Worm (Caenorhabditis elegans) whole organism, young adult: ENCODE data around the gene clec-187.

ENCODE experiments used
- C06A6.2 ChIP-seq: fragments of 200-800 bp; sonication (Bioruptor generic); conservative IDR thresholded peaks from 2 replicates; pipeline ENCODE4 v1.3.6; 2022; ENCODE audit warnings: missing genetic modification characterization, missing compliant biosample characterization
- C17E4.6 ChIP-seq: fragments of 200-800 bp; sonication (Bioruptor generic); IDR thresholded peaks from 2 replicates; pipeline ENCODE4 v1.3.6; 2022; ENCODE audit warnings: missing genetic modification reagents, missing genetic modification characterization, missing compliant biosample characterization
- D2030.7 ChIP-seq: fragments of 200-800 bp; sonication (Bioruptor generic); IDR thresholded peaks from 2 replicates; pipeline ENCODE4 v1.3.6; 2022; ENCODE audit warnings: missing genetic modification reagents, missing genetic modification characterization, missing compliant biosample characterization
- F22D6.2 ChIP-seq: sonication (generic microtip); optimal IDR thresholded peaks from 2 replicates; lab custom pipeline; 2016; ENCODE audit warnings: mild to moderate bottlenecking, missing genetic modification characterization, missing compliant biosample characterization
- F37B4.10 ChIP-seq: fragments of 200-800 bp; sonication (Bioruptor generic); IDR thresholded peaks from 2 replicates; pipeline ENCODE4 v1.3.6; 2022; ENCODE audit warnings: missing genetic modification characterization, missing compliant biosample characterization
- F39B2.1 ChIP-seq: fragments of 200-800 bp; sonication (Bioruptor generic); IDR thresholded peaks from 2 replicates; pipeline ENCODE4 v1.3.6; 2022; ENCODE audit warnings: missing genetic modification reagents, missing genetic modification characterization, missing compliant biosample characterization
- Y95B8A.8 ChIP-seq: fragments of 200-800 bp; sonication (Bioruptor generic); IDR thresholded peaks from 2 replicates; pipeline ENCODE4 v1.3.6; 2022; ENCODE audit warnings: missing genetic modification reagents, missing genetic modification characterization, missing compliant biosample characterization
- ZK185.1 ChIP-seq: sonication (generic microtip); optimal IDR thresholded peaks from 2 replicates; lab custom pipeline; 2016; ENCODE audit warnings: mild to moderate bottlenecking, missing genetic modification characterization, missing compliant biosample characterization; ENCODE audit not compliant: poor library complexity, severe bottlenecking
- aptf-2 ChIP-seq: fragments of 200-800 bp; sonication (Bioruptor generic); conservative IDR thresholded peaks from 2 replicates; pipeline ENCODE4 v1.3.6; 2022; ENCODE audit warnings: missing genetic modification reagents, missing genetic modification characterization, missing compliant biosample characterization
- atf-7 ChIP-seq: sonication (generic microtip); optimal IDR thresholded peaks from 2 replicates; lab custom pipeline; 2017; ENCODE audit warnings: mild to moderate bottlenecking, missing genetic modification characterization, missing compliant biosample characterization
- attf-3 ChIP-seq: fragments of 200-800 bp; sonication (Bioruptor generic); conservative IDR thresholded peaks from 2 replicates; pipeline ENCODE4 v1.3.6; 2022; ENCODE audit warnings: missing genetic modification reagents, missing genetic modification characterization, missing compliant biosample characterization
- cebp-2 ChIP-seq: fragments of 200-800 bp; sonication (Bioruptor generic); IDR thresholded peaks from 2 replicates; pipeline ENCODE4 v1.3.6; 2022; ENCODE audit warnings: missing genetic modification characterization, missing compliant biosample characterization
- ceh-79 ChIP-seq: sonication (generic microtip); optimal IDR thresholded peaks from 2 replicates; lab custom pipeline; 2017; ENCODE audit warnings: mild to moderate bottlenecking, missing genetic modification characterization, missing compliant biosample characterization
- die-1 ChIP-seq: sonication (generic microtip); optimal IDR thresholded peaks from 2 replicates; lab custom pipeline; 2016; ENCODE audit warnings: missing genotype, mild to moderate bottlenecking, missing genetic modification characterization, missing compliant biosample characterization
- dox-1 ChIP-seq: fragments of 200-800 bp; sonication (Bioruptor generic); IDR thresholded peaks from 2 replicates; pipeline ENCODE4 v1.3.6; 2022; ENCODE audit warnings: missing genetic modification reagents, missing genetic modification characterization, missing compliant biosample characterization
- egl-18 ChIP-seq: fragments of 200-800 bp; sonication (Bioruptor generic); IDR thresholded peaks from 2 replicates; pipeline ENCODE4 v1.3.6; 2022; ENCODE audit warnings: missing genetic modification reagents, missing genetic modification characterization, missing compliant biosample characterization
- ets-4 ChIP-seq: fragments of 200-800 bp; sonication (Bioruptor generic); optimal IDR thresholded peaks from 2 replicates; lab custom pipeline; 2018; ENCODE audit warnings: mild to moderate bottlenecking, missing genetic modification characterization, missing compliant biosample characterization
- hlh-12 ChIP-seq: sonication (generic microtip); optimal IDR thresholded peaks from 2 replicates; lab custom pipeline; 2016; ENCODE audit warnings: missing genetic modification characterization, missing compliant biosample characterization
- hsf-1 ChIP-seq: fragments of 200-800 bp; sonication (Bioruptor generic); IDR thresholded peaks from 2 replicates; pipeline ENCODE4 v1.3.6; 2022; ENCODE audit warnings: missing genetic modification reagents, missing genetic modification characterization, missing compliant biosample characterization
- let-607 ChIP-seq, 2 experiments: fragments of 200-800 bp in 1 of 2; sonication (Bioruptor generic) in 1 of 2; sonication (generic microtip) in 1 of 2; optimal IDR thresholded peaks; 2 replicates each; lab custom pipeline; 2016 to 2018; ENCODE audit warnings: mild to moderate bottlenecking in 2 of 2, missing compliant biosample characterization in 2 of 2, missing genetic modification characterization in 2 of 2, moderate library complexity in 2 of 2, missing genotype in 1 of 2
- lin-35 ChIP-seq, 3 experiments: fragments of 150-350 bp in 2 of 3; sonication (generic microtip) in 1 of 3; optimal IDR thresholded peaks; 2 replicates each; lab custom pipeline; 2014 to 2018; ENCODE audit warnings: missing biosample characterization in 3 of 3, missing genetic modification characterization in 3 of 3, missing genetic modification reagents in 3 of 3
- lin-40 ChIP-seq: sonication (generic microtip); optimal IDR thresholded peaks from 2 replicates; lab custom pipeline; 2016; ENCODE audit warnings: missing genetic modification characterization, mild to moderate bottlenecking, missing compliant biosample characterization, missing genotype, missing genetic modification reagents
- lir-1 ChIP-seq: fragments of 200-800 bp; sonication (Bioruptor generic); conservative IDR thresholded peaks from 2 replicates; pipeline ENCODE4 v1.3.6; 2022; ENCODE audit warnings: missing genetic modification reagents, missing genetic modification characterization, missing compliant biosample characterization
- mcd-1 ChIP-seq: fragments of 200-800 bp; sonication (Bioruptor generic); IDR thresholded peaks from 2 replicates; pipeline ENCODE4 v1.3.6; 2022; ENCODE audit warnings: missing genetic modification reagents, missing genetic modification characterization, missing compliant biosample characterization
- mel-28 ChIP-seq: sonication (generic microtip); optimal IDR thresholded peaks from 2 replicates; lab custom pipeline; 2016; ENCODE audit warnings: borderline replicate concordance, mild to moderate bottlenecking, missing genetic modification characterization, missing compliant biosample characterization
- nfyb-1 ChIP-seq: fragments of 200-800 bp; sonication (Bioruptor generic); IDR thresholded peaks from 2 replicates; pipeline ENCODE4 v1.3.6; 2022; ENCODE audit warnings: missing genetic modification reagents, missing genetic modification characterization, missing compliant biosample characterization
- nhr-179 ChIP-seq: sonication (generic microtip); optimal IDR thresholded peaks from 2 replicates; lab custom pipeline; 2016; ENCODE audit warnings: mild to moderate bottlenecking, missing genetic modification characterization, missing compliant biosample characterization
- nhr-27 ChIP-seq: fragments of 200-800 bp; sonication (Bioruptor generic); optimal IDR thresholded peaks from 2 replicates; lab custom pipeline; 2018; ENCODE audit warnings: mild to moderate bottlenecking, missing genetic modification characterization, moderate library complexity, missing compliant biosample characterization
- nhr-80 ChIP-seq: sonication (generic microtip); optimal IDR thresholded peaks from 2 replicates; lab custom pipeline; 2016; ENCODE audit warnings: missing genetic modification characterization, missing compliant biosample characterization
- pha-4 ChIP-seq: fragments of 150-350 bp; sonication (generic microtip); optimal IDR thresholded peaks from 2 replicates; lab custom pipeline; 2014; ENCODE audit warnings: missing biosample characterization, missing genetic modification reagents, missing genetic modification characterization
- rec-8 ChIP-seq, 2 experiments: sonication (generic microtip); optimal IDR thresholded peaks; 2 replicates each; lab custom pipeline; 2016; ENCODE audit warnings: mild to moderate bottlenecking in 2 of 2, missing genetic modification characterization in 2 of 2, missing genetic modification reagents in 2 of 2, missing genotype in 2 of 2, missing biosample characterization in 1 of 2, missing compliant biosample characterization in 1 of 2, moderate library complexity in 1 of 2
- sdz-38 ChIP-seq: sonication (generic microtip); optimal IDR thresholded peaks from 2 replicates; lab custom pipeline; 2016; ENCODE audit warnings: missing genotype, missing genetic modification characterization, missing compliant biosample characterization
- snpc-1.1 ChIP-seq: sonication (generic microtip); optimal IDR thresholded peaks from 2 replicates; lab custom pipeline; 2017; ENCODE audit warnings: missing genetic modification characterization, mild to moderate bottlenecking, missing compliant biosample characterization, antibody characterized with exemption, moderate library complexity, missing genotype, missing genetic modification reagents; ENCODE audit not compliant: insufficient read depth
- snpc-3.4 ChIP-seq: sonication (generic microtip); optimal IDR thresholded peaks from 2 replicates; lab custom pipeline; 2017; ENCODE audit warnings: missing genetic modification characterization, mild to moderate bottlenecking, missing compliant biosample characterization, antibody characterized with exemption, moderate library complexity, missing genotype, missing genetic modification reagents
- snpc-4 ChIP-seq, 5 experiments: fragments of 150-350 bp in 1 of 5; sonication (generic microtip) in 4 of 5; optimal IDR thresholded peaks; 2 replicates each; lab custom pipeline; 2014 to 2018; ENCODE audit warnings: missing genetic modification characterization in 5 of 5, missing biosample characterization in 3 of 5, antibody characterized with exemption in 2 of 5, mild to moderate bottlenecking in 2 of 5, missing compliant biosample characterization in 2 of 5, missing genotype in 2 of 5, moderate library complexity in 2 of 5, missing genetic modification reagents in 1 of 5
- ztf-22 ChIP-seq: fragments of 200-800 bp; sonication (Bioruptor generic); optimal IDR thresholded peaks from 2 replicates; lab custom pipeline; 2018; ENCODE audit warnings: mild to moderate bottlenecking, missing genetic modification characterization, moderate library complexity, missing compliant biosample characterization
- ztf-6 ChIP-seq: fragments of 200-800 bp; sonication (Bioruptor generic); IDR thresholded peaks from 2 replicates; pipeline ENCODE4 v1.3.6; 2022; ENCODE audit warnings: missing genetic modification reagents, missing genetic modification characterization, missing compliant biosample characterization

Gene clec-187

ce11 chrIV:12870315-12870714 lies 980 bp downstream of the clec-187 start:
- TF ChIP-seq rec-8 (tag; optimal IDR thresholded peaks at IDR 0.05; lab: Kevin White, UChicago) (no peak), snpc-3.4 (tag; lab: Kevin White, UChicago) (no peak), hlh-12 (tag; lab: Kevin White, UChicago) (no peak), C06A6.2 (GFP tag; lab: Robert Waterston, UW) (no peak), Y95B8A.8 (GFP tag; lab: Robert Waterston, UW) (no peak), hsf-1 (GFP tag; lab: Robert Waterston, UW) (no peak), aptf-2 (GFP tag; lab: Robert Waterston, UW) (no peak), lin-40 (no peak), mel-28 (tag; lab: Kevin White, UChicago) (no peak)

ce11 chrIV:12869812-12870211 lies 1.5 kb downstream of the clec-187 start:
- TF ChIP-seq ztf-6 (GFP tag; lab: Robert Waterston, UW), result no peak
- no peak for TF ChIP-seq snpc-4 (GFP tag; optimal IDR thresholded peaks at IDR 0.05; lab: Kevin White, UChicago)
- TF ChIP-seq snpc-4 (tag; optimal IDR thresholded peaks at IDR 0.05; lab: Kevin White, UChicago), result peak; percentile 46 to 89 (median 70)
- TF ChIP-seq F37B4.10, result 0 out of 2 replicates have a peak, but pooled peaks have one; percentile 25

- TF ChIP-seq nhr-80 (tag; lab: Kevin White, UChicago), result peak; percentile 88
- no peak for TF ChIP-seq die-1
- TF ChIP-seq ets-4, result peak; percentile 26
- peak in 1 of 2 experiments; percentile 16 for TF ChIP-seq let-607 (tag; optimal IDR thresholded peaks at IDR 0.05; lab: Kevin White, UChicago)
Observed at ce11 chrIV:12869383-12869782, 1.9 kb downstream of the clec-187 start.

ce11 chrIV:12865884-12866283 lies 5.4 kb downstream of the clec-187 start, which contains the start of gene clec-186:
Gene clec-186, plus strand, starts transcription at chrIV:12866109.
- no peak for TF ChIP-seq mcd-1 (GFP tag; lab: Robert Waterston, UW)
- no peak for TF ChIP-seq cebp-2 (GFP tag; lab: Robert Waterston, UW)
- no peak for TF ChIP-seq ZK185.1 (tag; lab: Kevin White, UChicago)
- no peak for TF ChIP-seq pha-4 (tag; lab: Kevin White, UChicago)
- no peak for TF ChIP-seq nhr-179 (tag; lab: Kevin White, UChicago)
- 0 out of 2 replicates have a peak, but pooled peaks have one; percentile 24 for TF ChIP-seq nfyb-1 (GFP tag; lab: Robert Waterston, UW)
- TF ChIP-seq attf-3, result no peak
- TF ChIP-seq F22D6.2, result no peak
- TF ChIP-seq nhr-80 (tag; lab: Kevin White, UChicago), result peak; percentile 90
- no peak for TF ChIP-seq sdz-38
- no peak for TF ChIP-seq F39B2.1 (GFP tag; lab: Robert Waterston, UW)
- TF ChIP-seq C17E4.6 (GFP tag; lab: Robert Waterston, UW), result no peak
- TF ChIP-seq lin-35 (GFP tag; optimal IDR thresholded peaks at IDR 0.05; lab: Kevin White, UChicago), result no peak
- TF ChIP-seq lir-1 (GFP tag; lab: Robert Waterston, UW), result no peak
- no peak for TF ChIP-seq D2030.7 (GFP tag; lab: Robert Waterston, UW)
- TF ChIP-seq atf-7, result peak; percentile 0
- TF ChIP-seq egl-18 (GFP tag; lab: Robert Waterston, UW), result no peak
- TF ChIP-seq nhr-27 (tag; lab: Kevin White, UChicago), result no peak
- no peak for TF ChIP-seq ceh-79
- TF ChIP-seq dox-1 (GFP tag; lab: Robert Waterston, UW), result peak; percentile 53
- peak; percentile 11 for TF ChIP-seq ztf-22
- TF ChIP-seq snpc-1.1 (tag; lab: Kevin White, UChicago), result no peak
